Fruit fly (Drosophila melanogaster) whole organism, embryonic: ENCODE data around the gene CG18542.

Experiments used
- CG1233 ChIP-seq: fragments of 200-800 bp; sonication (Bioruptor generic); optimal IDR thresholded peaks from 4 replicates; lab custom pipeline; 2018; ENCODE audit warnings: missing biosample characterization, mild to moderate bottlenecking, missing genetic modification characterization
- CG12744 ChIP-seq: fragments of 200-800 bp; sonication (Bioruptor generic); optimal IDR thresholded peaks from 2 replicates; lab custom pipeline; 2016; ENCODE audit warnings: missing biosample characterization, missing genetic modification characterization
- CG13624 ChIP-seq: fragments of 200-800 bp; sonication (Bioruptor generic); optimal IDR thresholded peaks from 2 replicates; lab custom pipeline; 2016; ENCODE audit warnings: missing biosample characterization, missing genetic modification characterization
- CG14050 ChIP-seq: fragments of 200-800 bp; sonication (Bioruptor generic); IDR thresholded peaks from 3 replicates; pipeline ENCODE4 v1.3.6; 2022; ENCODE audit warnings: missing biosample characterization, missing genetic modification characterization
- CG15011 ChIP-seq: fragments of 200-800 bp; sonication (Bioruptor generic); optimal IDR thresholded peaks from 3 replicates; lab custom pipeline; 2018; ENCODE audit warnings: missing biosample characterization, mild to moderate bottlenecking, missing genetic modification characterization
- CG17385 ChIP-seq: fragments of 200-800 bp; sonication (Bioruptor generic); optimal IDR thresholded peaks from 3 replicates; lab custom pipeline; 2018; ENCODE audit warnings: missing biosample characterization, mild to moderate bottlenecking, missing genetic modification characterization
- CG1832 ChIP-seq: fragments of 200-800 bp; sonication (Bioruptor generic); optimal IDR thresholded peaks from 2 replicates; lab custom pipeline; 2017; ENCODE audit warnings: missing biosample characterization, mild to moderate bottlenecking, missing genetic modification characterization, inconsistent platforms
- CG18476 ChIP-seq: fragments of 200-800 bp; sonication (Bioruptor generic); optimal IDR thresholded peaks from 2 replicates; lab custom pipeline; 2016; ENCODE audit warnings: missing biosample characterization, mild to moderate bottlenecking, missing genetic modification characterization
- CG18599 ChIP-seq: fragments of 200-800 bp; sonication (Bioruptor generic); optimal IDR thresholded peaks from 3 replicates; lab custom pipeline; 2017; ENCODE audit warnings: missing biosample characterization, missing genetic modification characterization, mild to moderate bottlenecking, moderate library complexity, missing genetic modification reagents
- CG2129 ChIP-seq: fragments of 200-800 bp; sonication (Bioruptor generic); IDR thresholded peaks from 2 replicates; pipeline ENCODE4 v1.3.6; 2022; ENCODE audit warnings: missing biosample characterization, missing genetic modification characterization; ENCODE audit not compliant: partially characterized antibody
- CG31441 ChIP-seq: fragments of 200-800 bp; sonication (Bioruptor generic); IDR thresholded peaks from 2 replicates; pipeline ENCODE4 v1.3.6; 2022; ENCODE audit warnings: missing biosample characterization, missing genetic modification characterization
- CG3163 ChIP-seq: fragments of 200-800 bp; sonication (Bioruptor generic); optimal IDR thresholded peaks from 3 replicates; lab custom pipeline; 2016; ENCODE audit warnings: missing biosample characterization, missing genetic modification characterization
- CG3726 ChIP-seq: fragments of 200-800 bp; sonication (Bioruptor generic); IDR thresholded peaks from 3 replicates; pipeline ENCODE4, ENCODE4 v1.3.6; 2022; ENCODE audit warnings: missing biosample characterization, missing genetic modification characterization
- CG5180 ChIP-seq: fragments of 200-800 bp; sonication (Bioruptor generic); optimal IDR thresholded peaks from 3 replicates; lab custom pipeline; 2017; ENCODE audit warnings: missing biosample characterization, missing genetic modification characterization, mild to moderate bottlenecking, moderate library complexity, missing genetic modification reagents
- CG6654 ChIP-seq: fragments of 200-800 bp; sonication (Bioruptor generic); optimal IDR thresholded peaks from 2 replicates; lab custom pipeline; 2017; ENCODE audit warnings: missing biosample characterization, mild to moderate bottlenecking, missing genetic modification characterization
- CG6689 ChIP-seq: fragments of 200-800 bp; sonication (Bioruptor generic); IDR thresholded peaks from 2 replicates; pipeline ENCODE4 v1.3.6; 2022; ENCODE audit warnings: missing biosample characterization, missing genetic modification characterization
- CG7786 ChIP-seq: fragments of 200-800 bp; sonication (Bioruptor generic); optimal IDR thresholded peaks from 2 replicates; lab custom pipeline; 2016; ENCODE audit warnings: missing biosample characterization, missing genetic modification characterization
- CG8281 ChIP-seq: fragments of 200-800 bp; sonication (Bioruptor generic); optimal IDR thresholded peaks from 2 replicates; lab custom pipeline; 2018; ENCODE audit warnings: missing biosample characterization, mild to moderate bottlenecking, missing genetic modification characterization, moderate library complexity
- CG8944 ChIP-seq: fragments of 200-800 bp; sonication (Bioruptor generic); optimal IDR thresholded peaks from 3 replicates; lab custom pipeline; 2016; ENCODE audit warnings: missing biosample characterization, missing genetic modification characterization
- ERR ChIP-seq: fragments of 200-800 bp; sonication (Bioruptor generic); optimal IDR thresholded peaks from 2 replicates; lab custom pipeline; 2016; ENCODE audit warnings: missing biosample characterization, missing genetic modification characterization
- Elba2 ChIP-seq: fragments of 200-800 bp; sonication (Bioruptor generic); optimal IDR thresholded peaks from 3 replicates; lab custom pipeline; 2016; ENCODE audit warnings: missing biosample characterization, missing genetic modification characterization
- HLH54F ChIP-seq: fragments of 200-800 bp; sonication (Bioruptor generic); optimal IDR thresholded peaks from 3 replicates; lab custom pipeline; 2016; ENCODE audit warnings: missing biosample characterization, missing genetic modification characterization
- HmgD ChIP-seq: fragments of 200-800 bp; sonication (Bioruptor generic); optimal IDR thresholded peaks from 3 replicates; lab custom pipeline; 2016; ENCODE audit warnings: missing biosample characterization, missing genetic modification characterization
- HmgZ ChIP-seq: fragments of 200-800 bp; sonication (Bioruptor generic); optimal IDR thresholded peaks from 2 replicates; lab custom pipeline; 2018; ENCODE audit warnings: missing biosample characterization, mild to moderate bottlenecking, missing genetic modification characterization
- Hmx ChIP-seq: fragments of 200-800 bp; sonication (Bioruptor generic); optimal IDR thresholded peaks from 2 replicates; lab custom pipeline; 2016; ENCODE audit warnings: missing biosample characterization, missing genetic modification characterization
- Mes4 ChIP-seq: fragments of 200-800 bp; sonication (Bioruptor generic); optimal IDR thresholded peaks from 2 replicates; lab custom pipeline; 2016; ENCODE audit warnings: missing biosample characterization, missing genetic modification characterization
- Oaz ChIP-seq: fragments of 200-800 bp; sonication (Bioruptor generic); IDR thresholded peaks from 2 replicates; pipeline ENCODE4 v1.3.6; 2022; ENCODE audit warnings: missing biosample characterization, missing genetic modification characterization
- Sin3A ChIP-seq: fragments of >200 bp; optimal IDR thresholded peaks from 2 replicates; lab custom pipeline; 2018
- Trl ChIP-seq, 3 experiments: fragments of >200 bp in 2 of 3; fragments of 200-800 bp in 1 of 3; sonication (Bioruptor generic) in 1 of 3; optimal IDR thresholded peaks; 2 replicates in 1 of 3; 3 replicates in 2 of 3; lab custom pipeline; 2016 to 2017; ENCODE audit warnings: missing biosample characterization in 1 of 3, missing genetic modification characterization in 1 of 3
- ara ChIP-seq: fragments of 200-800 bp; sonication (Bioruptor generic); IDR thresholded peaks from 2 replicates; pipeline ENCODE4 v1.3.6; 2022; ENCODE audit warnings: missing biosample characterization, missing genetic modification characterization
- ash1 ChIP-seq: fragments of 200-800 bp; sonication (Bioruptor generic); optimal IDR thresholded peaks from 2 replicates; lab custom pipeline; 2018; ENCODE audit warnings: missing biosample characterization, mild to moderate bottlenecking, missing genetic modification characterization
- az2 ChIP-seq: fragments of 200-800 bp; sonication (Bioruptor generic); optimal IDR thresholded peaks from 3 replicates; lab custom pipeline; 2016; ENCODE audit warnings: missing biosample characterization, missing genetic modification characterization
- fd102C ChIP-seq: fragments of 200-800 bp; sonication (Bioruptor generic); optimal IDR thresholded peaks from 2 replicates; lab custom pipeline; 2018; ENCODE audit warnings: missing biosample characterization, mild to moderate bottlenecking, missing genetic modification characterization, moderate library complexity
- gce ChIP-seq: fragments of 200-800 bp; sonication (Bioruptor generic); IDR thresholded peaks from 3 replicates; pipeline ENCODE4 v1.3.6; 2022; ENCODE audit warnings: missing biosample characterization, missing genetic modification characterization
- grn ChIP-seq: fragments of 200-800 bp; sonication (Bioruptor generic); optimal IDR thresholded peaks from 3 replicates; lab custom pipeline; 2017; ENCODE audit warnings: missing biosample characterization, missing genetic modification characterization
- hb ChIP-seq: fragments of 200-800 bp; sonication (Bioruptor generic); IDR thresholded peaks from 3 replicates; pipeline ENCODE4 v1.3.6; 2022; ENCODE audit warnings: missing biosample characterization, missing genetic modification characterization; ENCODE audit not compliant: partially characterized antibody
- her ChIP-seq: fragments of 200-800 bp; sonication (Bioruptor generic); optimal IDR thresholded peaks from 2 replicates; lab custom pipeline; 2016; ENCODE audit warnings: missing biosample characterization, missing genetic modification characterization
- kni ChIP-seq: fragments of 200-800 bp; sonication (Bioruptor generic); optimal IDR thresholded peaks from 3 replicates; lab custom pipeline; 2017; ENCODE audit warnings: mild to moderate bottlenecking, missing biosample characterization, missing genetic modification reagents, missing genetic modification characterization
- luna ChIP-seq: fragments of 200-800 bp; sonication (Bioruptor generic); optimal IDR thresholded peaks from 2 replicates; lab custom pipeline; 2016; ENCODE audit warnings: missing biosample characterization, missing genetic modification characterization
- pan ChIP-seq, 4 experiments: fragments of >200 bp in 3 of 4; fragments of 200-800 bp in 1 of 4; sonication (Bioruptor generic) in 1 of 4; optimal IDR thresholded peaks in 3 of 4; IDR thresholded peaks in 1 of 4; 2 replicates each; pipeline versions ENCODE4 v1.3.6 to Lab custom; 2017 to 2022; ENCODE audit warnings: missing biosample characterization in 2 of 4, missing genetic modification characterization in 2 of 4, mixed read lengths in 1 of 4
- peb ChIP-seq: fragments of 200-800 bp; sonication (Bioruptor generic); IDR thresholded peaks from 2 replicates; pipeline ENCODE4 v1.3.6; 2022; ENCODE audit warnings: missing biosample characterization, missing genetic modification characterization
- pho ChIP-seq: fragments of 200-800 bp; sonication (Bioruptor generic); optimal IDR thresholded peaks from 2 replicates; lab custom pipeline; 2016; ENCODE audit warnings: missing biosample characterization, missing genetic modification characterization
- run ChIP-seq: fragments of 200-800 bp; sonication (Bioruptor generic); optimal IDR thresholded peaks from 3 replicates; lab custom pipeline; 2018; ENCODE audit warnings: missing biosample characterization, mild to moderate bottlenecking, missing genetic modification characterization
- scrt ChIP-seq: fragments of 200-800 bp; sonication (Bioruptor generic); optimal IDR thresholded peaks from 2 replicates; lab custom pipeline; 2018; ENCODE audit warnings: missing biosample characterization, mild to moderate bottlenecking, missing genetic modification characterization, moderate library complexity
- sim ChIP-seq: fragments of 200-800 bp; sonication (Bioruptor generic); IDR thresholded peaks from 2 replicates; pipeline ENCODE4 v1.3.6; 2022; ENCODE audit warnings: missing biosample characterization, missing genetic modification characterization
- sug ChIP-seq: fragments of 200-800 bp; optimal IDR thresholded peaks from 2 replicates; lab custom pipeline; 2019; ENCODE audit warnings: missing biosample characterization, mild to moderate bottlenecking, missing genetic modification characterization, moderate library complexity
- tna ChIP-seq: fragments of 200-800 bp; sonication (Bioruptor generic); IDR thresholded peaks from 2 replicates; pipeline ENCODE4 v1.3.6; 2022; ENCODE audit warnings: missing biosample characterization, missing genetic modification characterization; ENCODE audit not compliant: partially characterized antibody
- zen2 ChIP-seq: fragments of 200-800 bp; sonication (Bioruptor generic); IDR thresholded peaks from 3 replicates; pipeline ENCODE4 v1.3.6; 2022; ENCODE audit warnings: missing biosample characterization, missing genetic modification characterization; ENCODE audit not compliant: partially characterized antibody
- zfh1 ChIP-seq: fragments of 200-800 bp; sonication (Bioruptor generic); IDR thresholded peaks from 3 replicates; pipeline ENCODE4 v1.3.6; 2022; ENCODE audit warnings: missing biosample characterization, missing genetic modification characterization

The CG18542 gene

DNA sequence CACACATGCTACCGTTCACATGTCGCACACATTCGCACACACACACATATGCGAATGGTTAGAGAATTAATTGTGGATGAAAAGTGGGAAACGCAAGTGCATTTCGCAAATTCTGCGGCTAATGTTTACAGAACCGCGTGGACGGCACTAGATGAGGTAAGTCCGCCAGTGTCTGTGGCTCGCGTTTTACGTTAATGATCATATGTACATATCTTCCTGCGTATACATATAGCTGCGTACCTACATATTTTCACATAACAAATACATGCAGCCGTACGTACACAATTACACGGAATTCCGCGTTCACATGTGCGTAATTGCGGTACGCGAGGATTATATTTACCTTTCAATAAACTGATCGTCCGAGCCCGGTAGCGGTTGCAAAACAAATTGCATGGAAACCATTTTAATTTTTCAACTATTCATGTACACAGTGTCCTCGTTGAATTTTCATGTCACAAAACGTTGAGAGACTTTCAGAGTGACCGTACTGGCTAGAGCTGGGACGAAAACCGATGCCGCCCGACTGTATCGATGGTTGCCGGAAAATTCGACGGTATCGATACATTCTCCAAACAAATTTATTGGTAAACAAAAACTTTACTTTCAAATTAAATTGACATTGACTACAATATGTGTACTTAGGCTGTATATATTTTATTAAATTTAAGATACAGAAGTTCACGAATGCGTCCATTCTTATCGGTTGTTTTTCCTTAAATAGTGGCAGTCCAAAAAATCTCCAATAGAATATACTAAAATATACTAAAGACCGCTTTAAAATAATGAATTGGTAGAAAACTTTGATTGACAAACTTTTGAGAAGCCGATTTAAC lies 39.8 kb downstream of the CG18542 start, which contains the start of gene hyd (continued):
- TF ChIP-seq CG14050 (no peak), Mes4 (GFP tag; lab: Kevin White, UChicago) (no peak), peb (GFP tag; lab: Robert Waterston, UW) (no peak), CG5180 (GFP tag; lab: Kevin White, UChicago) (no peak), kni (GFP tag; lab: Kevin White, UChicago) (no peak), CG15011 (GFP tag; lab: Kevin White, UChicago) (no peak), Hmx (no peak), ERR (no peak), HLH54F (GFP tag; lab: Kevin White, UChicago) (no peak), Oaz (GFP tag; lab: Robert Waterston, UW) (no peak), CG1832 (no peak), CG7786 (GFP tag; lab: Kevin White, UChicago) (no peak), zen2 (GFP tag; lab: Robert Waterston, UW) (peak; percentile 66), CG6654 (GFP tag; lab: Kevin White, UChicago) (no peak), CG17385 (GFP tag; lab: Kevin White, UChicago) (no peak), CG8281 (no peak), sim (no peak), CG8944 (GFP tag; lab: Kevin White, UChicago) (no peak), CG6689 (GFP tag; lab: Robert Waterston, UW) (no peak), sug (no peak), tna (GFP tag; lab: Robert Waterston, UW) (peak; percentile 77), Elba2 (GFP tag; lab: Kevin White, UChicago) (no peak), CG1233 (GFP tag; lab: Kevin White, UChicago) (no peak), CG18599 (GFP tag; lab: Kevin White, UChicago) (no peak), HmgD (GFP tag; lab: Kevin White, UChicago) (no peak), CG12744 (GFP tag; lab: Kevin White, UChicago) (no peak), luna (no peak), CG13624 (GFP tag; lab: Kevin White, UChicago) (peak; percentile 19), grn (no peak), ara (GFP tag; lab: Robert Waterston, UW) (no peak), HmgZ (tag; lab: Kevin White, UChicago) (peak; percentile 28), gce (GFP tag; lab: Robert Waterston, UW) (no peak), scrt (GFP tag; lab: Kevin White, UChicago) (no peak), fd102C (GFP tag; lab: Kevin White, UChicago) (no peak), Sin3A (lab: Kevin White, UChicago) (peak; percentile 70), Trl (optimal IDR thresholded peaks at IDR 0.05; lab: Kevin White, UChicago) (no peak), Trl (GFP tag; optimal IDR thresholded peaks at IDR 0.05; lab: Kevin White, UChicago) (no peak), CG3726 (GFP tag; lab: Robert Waterston, UW) (no peak), ash1 (GFP tag; lab: Kevin White, UChicago) (no peak), zfh1 (no peak), run (tag; lab: Kevin White, UChicago) (no peak), pho (GFP tag; lab: Kevin White, UChicago) (no peak), CG2129 (GFP tag; lab: Robert Waterston, UW) (peak; percentile 77), her (GFP tag; lab: Kevin White, UChicago) (no peak), CG18476 (GFP tag; lab: Kevin White, UChicago) (no peak), CG31441 (GFP tag; lab: Robert Waterston, UW) (no peak), pan (optimal IDR thresholded peaks at IDR 0.05; lab: Kevin White, UChicago) (no peak), pan (GFP tag; optimal IDR thresholded peaks at IDR 0.05 in 1 of 2, IDR thresholded peaks at IDR 0.05 in 1 of 2) (no peak), az2 (GFP tag; lab: Kevin White, UChicago) (no peak), hb (GFP tag; lab: Robert Waterston, UW) (peak; percentile 74; the same call in 2 of the 3 replicates), CG3163 (GFP tag; lab: Kevin White, UChicago) (no peak)
